Fruit fly (Drosophila melanogaster) whole organism, embryonic: ENCODE results near the gene CG12379.
A peak's percentile ranks its signal among the peaks of the same experiment; 100 is the strongest.

Source experiments
- Atf6 ChIP-seq: fragments of 200-800 bp; sonication (Bioruptor generic); IDR thresholded peaks from 2 replicates; pipeline ENCODE4 v1.3.6; 2022; ENCODE audit warnings: missing biosample characterization, missing genetic modification characterization
- B-H2 ChIP-seq: fragments of 200-800 bp; sonication (Bioruptor generic); optimal IDR thresholded peaks from 2 replicates; lab custom pipeline; 2018; ENCODE audit warnings: missing biosample characterization, mild to moderate bottlenecking, missing genetic modification characterization
- Bgb ChIP-seq: fragments of 200-800 bp; sonication (Bioruptor generic); IDR thresholded peaks from 2 replicates; pipeline ENCODE4 v1.3.6; 2022; ENCODE audit warnings: missing biosample characterization, missing genetic modification characterization; ENCODE audit not compliant: partially characterized antibody
- CG10209 ChIP-seq: fragments of 200-800 bp; sonication (Bioruptor generic); optimal IDR thresholded peaks from 3 replicates; lab custom pipeline; 2017; ENCODE audit warnings: missing biosample characterization, mild to moderate bottlenecking, missing genetic modification characterization, missing genetic modification reagents
- CG10267 ChIP-seq: fragments of 200-800 bp; sonication (Bioruptor generic); optimal IDR thresholded peaks from 2 replicates; lab custom pipeline; 2018; ENCODE audit warnings: missing biosample characterization, mild to moderate bottlenecking, missing genetic modification characterization, moderate library complexity
- CG10366 ChIP-seq: fragments of 200-800 bp; sonication (Bioruptor generic); IDR thresholded peaks from 2 replicates; pipeline ENCODE4 v1.3.6; 2022; ENCODE audit warnings: missing biosample characterization, missing genetic modification characterization
- CG11247 ChIP-seq: fragments of 200-800 bp; sonication (Bioruptor generic); IDR thresholded peaks from 2 replicates; pipeline ENCODE4 v1.3.6; 2022; ENCODE audit warnings: missing biosample characterization, missing genetic modification characterization
- CG11456 ChIP-seq: fragments of 200-800 bp; sonication (Bioruptor generic); IDR thresholded peaks from 3 replicates; pipeline ENCODE4 v1.3.6; 2022; ENCODE audit warnings: missing biosample characterization, missing genetic modification characterization
- CG11560 ChIP-seq: fragments of 200-800 bp; sonication (Bioruptor generic); IDR thresholded peaks from 3 replicates; pipeline ENCODE4 v1.3.6; 2022; ENCODE audit warnings: missing biosample characterization, missing genetic modification characterization
- CG11695 ChIP-seq: fragments of 200-800 bp; sonication (Bioruptor generic); IDR thresholded peaks from 3 replicates; pipeline ENCODE4 v1.3.6; 2022; ENCODE audit warnings: missing biosample characterization, missing genetic modification characterization
- CG12155 ChIP-seq: fragments of 200-800 bp; sonication (Bioruptor generic); optimal IDR thresholded peaks from 3 replicates; lab custom pipeline; 2016; ENCODE audit warnings: missing biosample characterization, missing genetic modification characterization
- CG12391 ChIP-seq: fragments of 200-800 bp; sonication (Bioruptor generic); optimal IDR thresholded peaks from 3 replicates; lab custom pipeline; 2018; ENCODE audit warnings: missing biosample characterization, mild to moderate bottlenecking, missing genetic modification characterization, moderate library complexity
- CG12659 ChIP-seq: fragments of 200-800 bp; sonication (Bioruptor generic); optimal IDR thresholded peaks from 3 replicates; lab custom pipeline; 2017; ENCODE audit warnings: mild to moderate bottlenecking, missing biosample characterization, missing genetic modification reagents, missing genetic modification characterization
- CG13296 ChIP-seq: fragments of 200-800 bp; sonication (Bioruptor generic); optimal IDR thresholded peaks from 3 replicates; lab custom pipeline; 2018; ENCODE audit warnings: missing biosample characterization, mild to moderate bottlenecking, missing genetic modification characterization
- CG13894 ChIP-seq: fragments of 200-800 bp; sonication (Bioruptor generic); optimal IDR thresholded peaks from 3 replicates; lab custom pipeline; 2018; ENCODE audit warnings: missing biosample characterization, mild to moderate bottlenecking, missing genetic modification characterization, moderate library complexity
- CG1647 ChIP-seq: fragments of 200-800 bp; sonication (Bioruptor generic); optimal IDR thresholded peaks from 3 replicates; lab custom pipeline; 2016; ENCODE audit warnings: missing biosample characterization, missing genetic modification characterization
- CG2678 ChIP-seq: fragments of 200-800 bp; sonication (Bioruptor generic); optimal IDR thresholded peaks from 3 replicates; lab custom pipeline; 2019; ENCODE audit warnings: missing biosample characterization, mild to moderate bottlenecking, missing genetic modification characterization, moderate library complexity
- CG32532 ChIP-seq: fragments of 200-800 bp; sonication (Bioruptor generic); IDR thresholded peaks from 2 replicates; pipeline ENCODE4 v1.3.6; 2022; ENCODE audit warnings: missing biosample characterization, missing genetic modification characterization
- CG3281 ChIP-seq: fragments of 200-800 bp; sonication (Bioruptor generic); optimal IDR thresholded peaks from 3 replicates; lab custom pipeline; 2017; ENCODE audit warnings: missing biosample characterization, mild to moderate bottlenecking, missing genetic modification characterization
- CG6689 ChIP-seq: fragments of 200-800 bp; sonication (Bioruptor generic); IDR thresholded peaks from 2 replicates; pipeline ENCODE4 v1.3.6; 2022; ENCODE audit warnings: missing biosample characterization, missing genetic modification characterization
- CG9609 ChIP-seq: fragments of 200-800 bp; sonication (Bioruptor generic); optimal IDR thresholded peaks from 3 replicates; lab custom pipeline; 2016; ENCODE audit warnings: missing biosample characterization, missing genetic modification characterization
- Doc3 ChIP-seq: fragments of 200-800 bp; sonication (Bioruptor generic); IDR thresholded peaks from 3 replicates; pipeline ENCODE4 v1.3.6; 2022; ENCODE audit warnings: missing biosample characterization, missing genetic modification characterization; ENCODE audit not compliant: partially characterized antibody
- E2f2 ChIP-seq: fragments of 200-800 bp; sonication (Bioruptor generic); IDR thresholded peaks from 2 replicates; pipeline ENCODE4 v1.3.6; 2022; ENCODE audit warnings: missing biosample characterization, missing genetic modification characterization
- Hmr ChIP-seq: fragments of 200-800 bp; sonication (Bioruptor generic); optimal IDR thresholded peaks from 3 replicates; lab custom pipeline; 2017; ENCODE audit warnings: mild to moderate bottlenecking, missing biosample characterization, missing genetic modification reagents, missing genetic modification characterization
- Hr3 ChIP-seq: fragments of 200-800 bp; sonication (Bioruptor generic); optimal IDR thresholded peaks from 3 replicates; lab custom pipeline; 2016; ENCODE audit warnings: missing biosample characterization, missing genetic modification characterization
- MTF-1 ChIP-seq: fragments of 200-800 bp; sonication (Bioruptor generic); optimal IDR thresholded peaks from 2 replicates; lab custom pipeline; 2018; ENCODE audit warnings: missing biosample characterization, mild to moderate bottlenecking, missing genetic modification characterization, borderline replicate concordance
- NC2α ChIP-seq: fragments of 200-800 bp; sonication (Bioruptor generic); optimal IDR thresholded peaks from 2 replicates; lab custom pipeline; 2016; ENCODE audit warnings: missing biosample characterization, missing genetic modification characterization
- NC2β ChIP-seq: fragments of 200-800 bp; sonication (Bioruptor generic); optimal IDR thresholded peaks from 2 replicates; lab custom pipeline; 2016; ENCODE audit warnings: missing biosample characterization, missing genetic modification characterization
- Nf-YA ChIP-seq: fragments of 200-800 bp; sonication (Bioruptor generic); IDR thresholded peaks from 2 replicates; pipeline ENCODE4 v1.3.6; 2022; ENCODE audit warnings: missing biosample characterization, missing genetic modification characterization
- Pdp1 ChIP-seq, 2 experiments: fragments of 200-800 bp; sonication (Bioruptor generic); optimal IDR thresholded peaks; 3 replicates each; lab custom pipeline; 2016; ENCODE audit warnings: missing biosample characterization in 2 of 2, missing genetic modification characterization in 2 of 2, mild to moderate bottlenecking in 1 of 2, moderate library complexity in 1 of 2
- Ravus ChIP-seq: fragments of 200-800 bp; sonication (Bioruptor generic); IDR thresholded peaks from 2 replicates; pipeline ENCODE4 v1.3.6; 2022; ENCODE audit warnings: missing biosample characterization, missing genetic modification characterization
- Spps ChIP-seq: fragments of 200-800 bp; sonication (Bioruptor generic); optimal IDR thresholded peaks from 2 replicates; lab custom pipeline; 2018; ENCODE audit warnings: missing biosample characterization, mild to moderate bottlenecking, missing genetic modification characterization
- Xrp1 ChIP-seq: fragments of 200-800 bp; sonication (Bioruptor generic); IDR thresholded peaks from 2 replicates; pipeline ENCODE4 v1.3.6; 2022; ENCODE audit warnings: missing biosample characterization, missing genetic modification characterization
- ac ChIP-seq: fragments of 200-800 bp; sonication (Bioruptor generic); optimal IDR thresholded peaks from 3 replicates; lab custom pipeline; 2017; ENCODE audit warnings: missing biosample characterization, mild to moderate bottlenecking, missing genetic modification characterization
- ap ChIP-seq: fragments of 200-800 bp; sonication (Bioruptor generic); IDR thresholded peaks from 2 replicates; pipeline ENCODE4 v1.3.6; 2022; ENCODE audit warnings: missing biosample characterization, missing genetic modification characterization
- cato ChIP-seq: fragments of 200-800 bp; sonication (Bioruptor generic); optimal IDR thresholded peaks from 2 replicates; lab custom pipeline; 2016; ENCODE audit warnings: missing biosample characterization, missing genetic modification characterization, borderline replicate concordance
- ci ChIP-seq: fragments of 200-800 bp; sonication (Bioruptor generic); IDR thresholded peaks from 3 replicates; pipeline ENCODE4 v1.3.6; 2022; ENCODE audit warnings: missing biosample characterization, missing genetic modification characterization
- corto ChIP-seq: fragments of 200-800 bp; sonication (Bioruptor generic); optimal IDR thresholded peaks from 2 replicates; lab custom pipeline; 2016; ENCODE audit warnings: missing biosample characterization, mild to moderate bottlenecking, missing genetic modification characterization, moderate library complexity
- crc ChIP-seq: fragments of 200-800 bp; sonication (Bioruptor generic); optimal IDR thresholded peaks from 2 replicates; lab custom pipeline; 2016; ENCODE audit warnings: missing biosample characterization, missing genetic modification characterization
- crol ChIP-seq: fragments of 200-800 bp; sonication (Bioruptor generic); IDR thresholded peaks from 2 replicates; pipeline ENCODE4 v1.3.6; 2022; ENCODE audit warnings: missing biosample characterization, missing genetic modification characterization
- danr ChIP-seq: fragments of 200-800 bp; sonication (Bioruptor generic); IDR thresholded peaks from 2 replicates; pipeline ENCODE4 v1.3.6; 2022; ENCODE audit warnings: missing biosample characterization, missing genetic modification characterization
- disco-r ChIP-seq: fragments of 200-800 bp; sonication (Bioruptor generic); optimal IDR thresholded peaks from 2 replicates; lab custom pipeline; 2016; ENCODE audit warnings: missing biosample characterization, missing genetic modification characterization
- dm ChIP-seq: fragments of 200-800 bp; sonication (Bioruptor generic); optimal IDR thresholded peaks from 3 replicates; lab custom pipeline; 2016; ENCODE audit warnings: missing biosample characterization, missing genetic modification characterization
- eyg ChIP-seq: fragments of 200-800 bp; sonication (Bioruptor generic); optimal IDR thresholded peaks from 3 replicates; lab custom pipeline; 2016; ENCODE audit warnings: missing biosample characterization, missing genetic modification characterization
- fd3F ChIP-seq: fragments of 200-800 bp; sonication (Bioruptor generic); optimal IDR thresholded peaks from 2 replicates; lab custom pipeline; 2018; ENCODE audit warnings: missing biosample characterization, mild to moderate bottlenecking, missing genetic modification characterization, moderate library complexity
- fu2 ChIP-seq: fragments of 200-800 bp; sonication (Bioruptor generic); optimal IDR thresholded peaks from 2 replicates; lab custom pipeline; 2016; ENCODE audit warnings: missing biosample characterization, missing genetic modification characterization
- kni ChIP-seq: fragments of 200-800 bp; sonication (Bioruptor generic); optimal IDR thresholded peaks from 3 replicates; lab custom pipeline; 2017; ENCODE audit warnings: mild to moderate bottlenecking, missing biosample characterization, missing genetic modification reagents, missing genetic modification characterization
- nmo ChIP-seq: fragments of 200-800 bp; sonication (Bioruptor generic); optimal IDR thresholded peaks from 2 replicates; lab custom pipeline; 2018; ENCODE audit warnings: missing biosample characterization, mild to moderate bottlenecking, missing genetic modification characterization, moderate library complexity
- oc ChIP-seq: fragments of 200-800 bp; sonication (Bioruptor generic); optimal IDR thresholded peaks from 2 replicates; lab custom pipeline; 2018; ENCODE audit warnings: missing biosample characterization, mild to moderate bottlenecking, missing genetic modification characterization, moderate library complexity
- sr ChIP-seq: fragments of 200-800 bp; sonication (Bioruptor generic); IDR thresholded peaks from 3 replicates; pipeline ENCODE4 v1.3.6; 2022; ENCODE audit warnings: missing biosample characterization, missing genetic modification characterization

The CG12379 gene

dm6 chrX:15738890-15739550 is 5.2 kb upstream of the CG12379 start, which contains the start of the genes CG11679 and CG8206 (continued):
- TF ChIP-seq CG10209 (GFP tag; lab: Kevin White, UChicago) (peak; percentile 16), Hmr (no peak), ap (GFP tag; lab: Robert Waterston, UW) (no peak), CG3281 (GFP tag; lab: Kevin White, UChicago) (peak; percentile 15), CG6689 (GFP tag; lab: Robert Waterston, UW) (peak; percentile 55), CG11456 (GFP tag; lab: Robert Waterston, UW) (no peak), NC2α (GFP tag; lab: Kevin White, UChicago) (no peak), CG32532 (GFP tag; lab: Robert Waterston, UW) (no peak), Bgb (peak; percentile 34; the same call in 1 of the 2 replicates), ac (GFP tag; lab: Kevin White, UChicago) (no peak), B-H2 (GFP tag; lab: Kevin White, UChicago) (peak; percentile 1), Nf-YA (no peak), MTF-1 (GFP tag; lab: Kevin White, UChicago) (no peak), CG10366 (GFP tag; lab: Robert Waterston, UW) (no peak), Pdp1 (GFP tag; optimal IDR thresholded peaks at IDR 0.05; lab: Kevin White, UChicago) (peak; percentile 38 to 62), danr (GFP tag; lab: Robert Waterston, UW) (no peak), nmo (GFP tag; lab: Kevin White, UChicago) (peak; percentile 58), CG12659 (GFP tag; lab: Kevin White, UChicago) (peak; percentile 2), fd3F (GFP tag; lab: Kevin White, UChicago) (no peak), crol (GFP tag; lab: Robert Waterston, UW) (no peak), ci (GFP tag; lab: Robert Waterston, UW) (no peak), E2f2 (GFP tag; lab: Robert Waterston, UW) (0 out of 2 replicates have a peak, but pooled peaks have one; percentile 17), CG12155 (GFP tag; lab: Kevin White, UChicago) (no peak), cato (GFP tag; lab: Kevin White, UChicago) (no peak), NC2β (GFP tag; lab: Kevin White, UChicago) (no peak), CG13296 (GFP tag; lab: Kevin White, UChicago) (peak; percentile 31), Atf6 (GFP tag; lab: Robert Waterston, UW) (no peak), CG12391 (tag; lab: Kevin White, UChicago) (peak; percentile 44), CG2678 (peak; percentile 60), CG10267 (peak; percentile 22), Ravus (GFP tag; lab: Robert Waterston, UW) (no peak), eyg (GFP tag; lab: Kevin White, UChicago) (no peak), CG11247 (no peak), oc (tag; lab: Kevin White, UChicago) (no peak), CG1647 (GFP tag; lab: Kevin White, UChicago) (no peak), sr (GFP tag; lab: Robert Waterston, UW) (no peak), dm (GFP tag; lab: Kevin White, UChicago) (no peak), CG11695 (no peak), fu2 (peak; percentile 25), Hr3 (GFP tag; lab: Kevin White, UChicago) (peak; percentile 14), kni (GFP tag; lab: Kevin White, UChicago) (peak; percentile 87), disco-r (no peak), CG13894 (peak; percentile 6), crc (no peak), CG9609 (peak; percentile 37), Xrp1 (peak; percentile 41; the same call in 1 of the 2 replicates), corto (no peak), Doc3 (GFP tag; lab: Robert Waterston, UW) (no peak), CG11560 (tag; lab: Robert Waterston, UW) (no peak), Spps (tag; lab: Kevin White, UChicago) (no peak)
